Worm (Caenorhabditis elegans): Measurements from ENCODE around the gene pxn-2.
A peak's percentile ranks its signal among the peaks of the same experiment; 100 is the strongest.

The pxn-2 gene

ce11 chrX:11008052-11008451, 29.0 kb upstream of the pxn-2 start, which contains the start of gene del-5 (continued):
- TF ChIP-seq zip-2 (tag; optimal IDR thresholded peaks at IDR 0.05) = no peak
- TF ChIP-seq T20F7.1 (GFP tag; optimal IDR thresholded peaks at IDR 0.05) = no peak
- no peak for TF ChIP-seq egl-43 (GFP tag; IDR thresholded peaks at IDR 0.05)
- no peak for TF ChIP-seq madf-5 (GFP tag; IDR thresholded peaks at IDR 0.05)
- TF ChIP-seq mes-2 (tag; optimal IDR thresholded peaks at IDR 0.05; ENCODE audit: poor library complexity, severe bottlenecking) = no peak
- TF ChIP-seq pha-4 (GFP tag; IDR thresholded peaks at IDR 0.05) = no peak
- TF ChIP-seq pha-4 (tag; optimal IDR thresholded peaks at IDR 0.05) = no peak

ce11 chrX:11007393-11007792, 28.3 kb upstream of the pxn-2 start:
- TF ChIP-seq nhr-6 (tag; optimal IDR thresholded peaks at IDR 0.05) = no peak
- no peak for TF ChIP-seq daf-16 (GFP tag; optimal IDR thresholded peaks at IDR 0.05)
- TF ChIP-seq daf-16 (tag; optimal IDR thresholded peaks at IDR 0.05) = peak; percentile 63
- TF ChIP-seq ztf-7 (tag; optimal IDR thresholded peaks at IDR 0.05) = no peak
- TF ChIP-seq mxl-2 (GFP tag; conservative IDR thresholded peaks at IDR 0.05) = no peak
- no peak for TF ChIP-seq dmd-9 (GFP tag; IDR thresholded peaks at IDR 0.05)
- no peak for TF ChIP-seq egl-27 (tag; optimal IDR thresholded peaks at IDR 0.05)
- peak; percentile 8 for TF ChIP-seq hlh-30 (tag; optimal IDR thresholded peaks at IDR 0.05; ENCODE audit: insufficient read depth)
- no peak for TF ChIP-seq nhr-77 (tag; optimal IDR thresholded peaks at IDR 0.05)
- TF ChIP-seq nhr-48 (tag; optimal IDR thresholded peaks at IDR 0.05) = no peak
- TF ChIP-seq hlh-11 (tag; optimal IDR thresholded peaks at IDR 0.05) = peak; percentile 47
- TF ChIP-seq ceh-82 (tag; optimal IDR thresholded peaks at IDR 0.05) = no peak
- peak; percentile 49 for TF ChIP-seq dmd-6 (GFP tag; IDR thresholded peaks at IDR 0.05)
- no peak for TF ChIP-seq ZK546.5 (tag; optimal IDR thresholded peaks at IDR 0.05)
- TF ChIP-seq lin-1 (GFP tag; IDR thresholded peaks at IDR 0.05) = no peak
- no peak for TF ChIP-seq gei-8 (GFP tag; optimal IDR thresholded peaks at IDR 0.05)
- no peak for TF ChIP-seq unc-62 (GFP tag; optimal IDR thresholded peaks at IDR 0.05 in 1 of 2)
- TF ChIP-seq unc-62 (tag; optimal IDR thresholded peaks at IDR 0.05) = no peak
- TF ChIP-seq nhr-10 (tag; optimal IDR thresholded peaks at IDR 0.05) = no peak
- TF ChIP-seq php-3 (GFP tag; IDR thresholded peaks at IDR 0.05) = peak; percentile 20; the same call in 1 of the 2 replicates
- no peak for TF ChIP-seq duxl-1 (tag; optimal IDR thresholded peaks at IDR 0.05; ENCODE audit: poor library complexity)
- no peak for TF ChIP-seq zfp-2 (tag; optimal IDR thresholded peaks at IDR 0.05)
- no peak for TF ChIP-seq aly-2 (tag; optimal IDR thresholded peaks at IDR 0.05)
- peak; percentile 21 for TF ChIP-seq nhr-28 (tag; optimal IDR thresholded peaks at IDR 0.05)
- no peak for TF ChIP-seq attf-4 (tag; optimal IDR thresholded peaks at IDR 0.05)
- no peak for TF ChIP-seq fkh-10 (GFP tag; optimal IDR thresholded peaks at IDR 0.05)
- TF ChIP-seq ceh-44 (GFP tag; IDR thresholded peaks at IDR 0.05) = no peak
- no peak for TF ChIP-seq lsy-2 (tag; optimal IDR thresholded peaks at IDR 0.05)
- TF ChIP-seq tra-1 (GFP tag; IDR thresholded peaks at IDR 0.05) = no peak
- no peak for TF ChIP-seq daf-12 (tag; optimal IDR thresholded peaks at IDR 0.05)
- TF ChIP-seq D1046.2 (GFP tag; IDR thresholded peaks at IDR 0.05) = no peak
- TF ChIP-seq spr-1 (tag; optimal IDR thresholded peaks at IDR 0.05) = no peak
- no peak for TF ChIP-seq arid-1 (GFP tag; conservative IDR thresholded peaks at IDR 0.05)
- TF ChIP-seq vab-7 (GFP tag; IDR thresholded peaks at IDR 0.05) = no peak
- TF ChIP-seq snpc-1.2 (GFP tag; IDR thresholded peaks at IDR 0.05) = no peak
- no peak for TF ChIP-seq ztf-11 (tag; optimal IDR thresholded peaks at IDR 0.05)
- no peak for TF ChIP-seq pqm-1 (tag; optimal IDR thresholded peaks at IDR 0.05)
- no peak for TF ChIP-seq nhr-102 (tag; optimal IDR thresholded peaks at IDR 0.05)
- no peak for TF ChIP-seq ceh-62 (tag; optimal IDR thresholded peaks at IDR 0.05)
- no peak for TF ChIP-seq skn-1 (tag; optimal IDR thresholded peaks at IDR 0.05)
- TF ChIP-seq R02D3.7 (tag; optimal IDR thresholded peaks at IDR 0.05) = no peak
- TF ChIP-seq lin-38 (GFP tag; IDR thresholded peaks at IDR 0.05) = no peak
- TF ChIP-seq ctbp-1 (GFP tag; IDR thresholded peaks at IDR 0.05) = no peak
- no peak for TF ChIP-seq mep-1 (tag; optimal IDR thresholded peaks at IDR 0.05)
- TF ChIP-seq lin-39 (tag; optimal IDR thresholded peaks at IDR 0.05) = no peak
